Fruit fly (Drosophila melanogaster): ENCODE results near the gene CG42831.

DNA sequence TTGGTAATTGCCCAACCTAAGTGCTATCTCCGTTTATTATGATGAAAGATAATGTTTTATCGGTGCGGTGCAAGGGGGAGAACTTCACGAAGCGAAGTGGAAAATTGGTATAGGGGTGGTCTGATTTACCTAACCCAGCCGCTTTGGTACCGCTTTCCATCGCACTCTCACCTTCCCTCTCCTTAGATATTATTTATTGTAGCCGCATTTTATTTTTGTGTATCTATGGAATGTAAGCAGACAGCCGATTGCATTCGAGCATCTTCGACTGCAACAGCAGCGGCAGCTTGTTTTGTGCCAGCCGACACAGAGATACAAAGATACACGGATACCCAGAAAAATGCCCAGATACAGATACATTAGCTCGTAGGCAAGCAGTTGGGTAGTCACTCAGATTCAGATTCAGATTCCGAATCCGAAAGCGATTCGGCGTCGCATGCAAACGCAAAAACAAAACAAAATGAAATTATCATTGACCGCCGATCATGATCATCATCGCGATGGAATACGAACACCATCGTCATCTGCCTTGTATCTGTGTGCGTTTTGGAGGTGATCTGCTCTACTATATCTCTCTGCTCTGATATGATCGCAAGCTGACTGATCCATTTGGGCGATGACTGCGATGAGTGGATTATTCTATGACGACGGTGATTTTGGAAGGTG is 34.2 kb downstream of the CG42831 start:
- TF ChIP-seq pan (optimal IDR thresholded peaks at IDR 0.05) (no peak), CrebA (GFP tag; optimal IDR thresholded peaks at IDR 0.05; ENCODE audit: borderline replicate concordance) (no peak), CG32264 (GFP tag; optimal IDR thresholded peaks at IDR 0.05) (no peak), dmrt93B (GFP tag; optimal IDR thresholded peaks at IDR 0.05) (no peak), Hnf4 (GFP tag; optimal IDR thresholded peaks at IDR 0.05) (no peak), HLH106 (tag; optimal IDR thresholded peaks at IDR 0.05) (no peak), usp (GFP tag; optimal IDR thresholded peaks at IDR 0.05) (no peak), Abd-B (GFP tag; optimal IDR thresholded peaks at IDR 0.05) (no peak), Dfd (GFP tag; optimal IDR thresholded peaks at IDR 0.05) (no peak), Rel (GFP tag; optimal IDR thresholded peaks at IDR 0.05) (no peak), Rel (tag; optimal IDR thresholded peaks at IDR 0.05) (no peak)
